Fruit fly (Drosophila melanogaster): ENCODE data around the gene GckIII.

Gene GckIII

dm6 chr3R:17053415-17054177, 31.7 kb upstream of the GckIII start, which contains the start of gene Dad (continued):
- peak; percentile 16; the same call in 1 of the 2 replicates for TF ChIP-seq hbn (GFP tag; IDR thresholded peaks at IDR 0.05; ENCODE audit: partially characterized antibody)
- TF ChIP-seq ro (GFP tag; IDR thresholded peaks at IDR 0.05): no peak
- no peak for TF ChIP-seq CG7372 (GFP tag; IDR thresholded peaks at IDR 0.05)
- peak; percentile 91 for TF ChIP-seq E2f2 (GFP tag; IDR thresholded peaks at IDR 0.05)
- TF ChIP-seq GATAe (GFP tag; conservative IDR thresholded peaks at IDR 0.05): no peak
- 0 out of 3 replicates have a peak, but pooled peaks have one; percentile 37 for TF ChIP-seq otp (GFP tag; IDR thresholded peaks at IDR 0.05)
- no peak for TF ChIP-seq Ets65A (GFP tag)
- no peak for TF ChIP-seq H2.0 (GFP tag; IDR thresholded peaks at IDR 0.05)
- no peak for TF ChIP-seq CG12071 (GFP tag; optimal IDR thresholded peaks at IDR 0.05)
- TF ChIP-seq CG7786 (GFP tag; optimal IDR thresholded peaks at IDR 0.05): no peak
- TF ChIP-seq Hsf (GFP tag; optimal IDR thresholded peaks at IDR 0.05): peak; percentile 8
- peak; percentile 67 for TF ChIP-seq abd-A (tag; optimal IDR thresholded peaks at IDR 0.05)
- no peak for TF ChIP-seq CG3995 (GFP tag; optimal IDR thresholded peaks at IDR 0.05)
- TF ChIP-seq ttk (GFP tag; IDR thresholded peaks at IDR 0.05): no peak
- TF ChIP-seq rib (GFP tag; IDR thresholded peaks at IDR 0.05): 0 out of 2 replicates have a peak, but pooled peaks have one; percentile 16
- TF ChIP-seq hkb (optimal IDR thresholded peaks at IDR 0.05): no peak
- TF ChIP-seq hkb (GFP tag; IDR thresholded peaks at IDR 0.05): peak; percentile 29; the same call in 1 of the 2 replicates
- TF ChIP-seq D19A (tag; optimal IDR thresholded peaks at IDR 0.05): no peak
- TF ChIP-seq seq (GFP tag; IDR thresholded peaks at IDR 0.05): no peak
- TF ChIP-seq CG12299 (tag; optimal IDR thresholded peaks at IDR 0.05): peak; percentile 19
- TF ChIP-seq nerfin-2 (GFP tag; IDR thresholded peaks at IDR 0.05; ENCODE audit: partially characterized antibody): no peak
- peak; percentile 3 for TF ChIP-seq Mad (GFP tag; optimal IDR thresholded peaks at IDR 0.05)
- TF ChIP-seq mld (GFP tag; IDR thresholded peaks at IDR 0.05; ENCODE audit: partially characterized antibody): no peak
- TF ChIP-seq CG3726 (GFP tag; IDR thresholded peaks at IDR 0.05): no peak
- peak; percentile 12 for TF ChIP-seq CG4854 (GFP tag; optimal IDR thresholded peaks at IDR 0.05)
- TF ChIP-seq HLH4C (GFP tag; IDR thresholded peaks at IDR 0.05; ENCODE audit: partially characterized antibody): no peak
- TF ChIP-seq Gug (GFP tag; IDR thresholded peaks at IDR 0.05): no peak
- TF ChIP-seq bowl (GFP tag; IDR thresholded peaks at IDR 0.05): no peak
- TF ChIP-seq ranshi (GFP tag; IDR thresholded peaks at IDR 0.05): no peak; the same call in 1 of the 2 replicates
- no peak for TF ChIP-seq pb (GFP tag; optimal IDR thresholded peaks at IDR 0.05)
- no peak; the same call in 1 of the 2 replicates for TF ChIP-seq klu (GFP tag; IDR thresholded peaks at IDR 0.05)
- TF ChIP-seq CG3163 (GFP tag; optimal IDR thresholded peaks at IDR 0.05): peak; percentile 34
- no peak for TF ChIP-seq trh (GFP tag; optimal IDR thresholded peaks at IDR 0.05)
- no peak for TF ChIP-seq Oaz (GFP tag; IDR thresholded peaks at IDR 0.05)
- no peak for TF ChIP-seq CG6654 (GFP tag; optimal IDR thresholded peaks at IDR 0.05)
- TF ChIP-seq CG4360 (GFP tag; IDR thresholded peaks at IDR 0.05): no peak; the same call in 1 of the 2 replicates
- TF ChIP-seq Atf-2 (GFP tag; optimal IDR thresholded peaks at IDR 0.05): no peak
- no peak for TF ChIP-seq pho (GFP tag; optimal IDR thresholded peaks at IDR 0.05)
- no peak for TF ChIP-seq ftz-f1 (GFP tag; optimal IDR thresholded peaks at IDR 0.05)
- 0 out of 2 replicates have a peak, but pooled peaks have one; percentile 38 for TF ChIP-seq Scr (GFP tag; IDR thresholded peaks at IDR 0.05; ENCODE audit: partially characterized antibody)
- peak; percentile 28 for TF ChIP-seq PHDP (tag; optimal IDR thresholded peaks at IDR 0.05)
- TF ChIP-seq CG17361 (GFP tag; IDR thresholded peaks at IDR 0.05): no peak
- TF ChIP-seq sug (tag; optimal IDR thresholded peaks at IDR 0.05): no peak
- TF ChIP-seq gt (GFP tag; IDR thresholded peaks at IDR 0.05): no peak
- peak; percentile 9 for TF ChIP-seq CG11723 (GFP tag; optimal IDR thresholded peaks at IDR 0.05)
- TF ChIP-seq CG8089 (GFP tag; optimal IDR thresholded peaks at IDR 0.05): no peak
- TF ChIP-seq CG11695 (GFP tag; IDR thresholded peaks at IDR 0.05): no peak
- TF ChIP-seq crol (GFP tag; IDR thresholded peaks at IDR 0.05): no peak; the same call in 1 of the 2 replicates
- peak; percentile 42; the same call in 1 of the 2 replicates for TF ChIP-seq bbx (GFP tag; IDR thresholded peaks at IDR 0.05; ENCODE audit: partially characterized antibody)
- no peak for TF ChIP-seq lov (optimal IDR thresholded peaks at IDR 0.05)
- TF ChIP-seq lov (GFP tag; IDR thresholded peaks at IDR 0.05): no peak
